Worm (Caenorhabditis elegans) whole organism, L1 larva: ENCODE data around the gene R144.12.

Experiments
- F16B12.6 ChIP-seq: fragments of 150-350 bp; optimal IDR thresholded peaks from 2 replicates; lab custom pipeline; 2014; ENCODE audit warnings: missing biosample characterization, missing genetic modification characterization
- alr-1 ChIP-seq: fragments of 200-800 bp; sonication (Bioruptor generic); optimal IDR thresholded peaks from 2 replicates; lab custom pipeline; 2018; ENCODE audit warnings: borderline replicate concordance, mild to moderate bottlenecking, missing genetic modification characterization, missing compliant biosample characterization
- aly-2 ChIP-seq: fragments of 150-350 bp; optimal IDR thresholded peaks from 2 replicates; lab custom pipeline; 2014; ENCODE audit warnings: missing biosample characterization, missing genetic modification characterization
- fos-1 ChIP-seq: fragments of 150-350 bp; optimal IDR thresholded peaks from 2 replicates; lab custom pipeline; 2014; ENCODE audit warnings: missing biosample characterization, missing genetic modification characterization
- nhr-76 ChIP-seq: sonication (generic microtip); optimal IDR thresholded peaks from 2 replicates; lab custom pipeline; 2017; ENCODE audit warnings: missing biosample characterization, missing genetic modification characterization
- snpc-4 ChIP-seq: fragments of 150-350 bp; optimal IDR thresholded peaks from 2 replicates; lab custom pipeline; 2014; ENCODE audit warnings: missing biosample characterization, missing genetic modification characterization
- sox-4 ChIP-seq: sonication (generic microtip); optimal IDR thresholded peaks from 2 replicates; lab custom pipeline; 2016; ENCODE audit warnings: missing genetic modification characterization, missing compliant biosample characterization
- tlp-1 ChIP-seq: fragments of 150-350 bp; optimal IDR thresholded peaks from 2 replicates; lab custom pipeline; 2014; ENCODE audit warnings: missing biosample characterization, missing genetic modification characterization
- zag-1 ChIP-seq: fragments of 150-350 bp; optimal IDR thresholded peaks from 2 replicates; lab custom pipeline; 2014; ENCODE audit warnings: missing biosample characterization, missing genetic modification characterization
- zip-4 ChIP-seq: fragments of 200-800 bp; sonication (Bioruptor generic); optimal IDR thresholded peaks from 2 replicates; lab custom pipeline; 2018; ENCODE audit warnings: mild to moderate bottlenecking, missing genetic modification characterization, moderate library complexity, missing compliant biosample characterization
- ztf-11 ChIP-seq, 2 experiments: sonication (generic microtip); optimal IDR thresholded peaks; 2 replicates each; lab custom pipeline; 2016 to 2017; ENCODE audit warnings: missing genetic modification characterization in 2 of 2, missing biosample characterization in 1 of 2, missing compliant biosample characterization in 1 of 2

- no peak for TF ChIP-seq snpc-4
- no peak for TF ChIP-seq fos-1 (tag; lab: Kevin White, UChicago)
- TF ChIP-seq F16B12.6 (tag; lab: Kevin White, UChicago): no peak
- TF ChIP-seq sox-4 (tag; lab: Kevin White, UChicago): no peak
- TF ChIP-seq zag-1 (tag; lab: Kevin White, UChicago): no peak
- no peak for TF ChIP-seq ztf-11 (tag; optimal IDR thresholded peaks at IDR 0.05; lab: Kevin White, UChicago)
- no peak for TF ChIP-seq nhr-76
- TF ChIP-seq zip-4 (GFP tag; lab: Kevin White, UChicago): no peak
- no peak for TF ChIP-seq alr-1 (tag; lab: Kevin White, UChicago)
- TF ChIP-seq tlp-1 (tag; lab: Kevin White, UChicago): no peak
- TF ChIP-seq aly-2 (tag; lab: Kevin White, UChicago): no peak
Measured at ce11 chrIII:5051949-5052348, 45.2 kb upstream of the R144.12 start, which contains the start of gene C45G9.15.
